Worm (Caenorhabditis elegans): ENCODE data around the gene K04D7.6.

DNA sequence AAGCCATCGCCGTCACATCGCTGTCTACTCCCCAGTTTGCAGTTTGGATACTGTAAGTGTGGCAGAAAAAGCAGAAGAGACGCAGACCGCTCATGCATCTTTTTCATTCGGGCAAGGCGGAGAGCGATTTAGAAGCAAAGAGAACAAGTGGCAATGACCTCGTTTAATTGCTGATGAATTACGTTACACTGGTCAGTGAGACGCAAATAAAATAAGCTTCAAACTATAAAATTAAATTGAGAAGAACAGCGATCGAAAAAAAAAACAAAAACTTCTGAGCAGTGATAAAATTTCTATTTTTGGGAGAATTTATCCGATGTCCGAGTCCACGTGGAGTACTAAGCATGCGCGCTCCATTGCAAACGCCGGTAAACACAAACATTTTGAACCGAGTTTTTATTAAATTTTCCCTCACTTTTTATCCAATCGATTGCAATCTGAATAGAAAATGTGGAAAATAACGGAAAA is 16.1 kb upstream of the K04D7.6 start, which contains the start of gene C24F3.2:
- TF ChIP-seq lin-54 (GFP tag; optimal IDR thresholded peaks at IDR 0.05) (no peak), nfyb-1 (GFP tag; IDR thresholded peaks at IDR 0.05) (no peak), Y53F4B.3 (GFP tag; IDR thresholded peaks at IDR 0.05) (no peak), C17E4.6 (GFP tag; IDR thresholded peaks at IDR 0.05) (no peak)
